Fruit fly (Drosophila melanogaster) whole organism, wandering third instar larva: ENCODE data around the gene CG15387.

Experiments
- Abd-B ChIP-seq: fragments of >200 bp; optimal IDR thresholded peaks from 2 replicates; lab custom pipeline; 2017; ENCODE audit warnings: missing biosample characterization, missing genetic modification characterization
- CG32264 ChIP-seq: fragments of 200-800 bp; sonication (Bioruptor generic); optimal IDR thresholded peaks from 2 replicates; lab custom pipeline; 2016; ENCODE audit warnings: missing biosample characterization, missing genetic modification characterization
- CG9705 ChIP-seq: fragments of 200-800 bp; sonication (Bioruptor generic); optimal IDR thresholded peaks from 2 replicates; lab custom pipeline; 2018; ENCODE audit warnings: missing biosample characterization, mild to moderate bottlenecking, missing genetic modification characterization
- CrebA ChIP-seq: fragments of 200-800 bp; sonication (Bioruptor generic); optimal IDR thresholded peaks from 2 replicates; lab custom pipeline; 2016; ENCODE audit warnings: missing biosample characterization, mild to moderate bottlenecking, missing genetic modification characterization, borderline replicate concordance
- Dfd ChIP-seq: fragments of >200 bp; optimal IDR thresholded peaks from 2 replicates; lab custom pipeline; 2017; ENCODE audit warnings: missing biosample characterization, missing genetic modification characterization
- Dif ChIP-seq: fragments of 200-275, 200-300 bp; sonication (Bioruptor generic); optimal IDR thresholded peaks from 2 replicates; lab custom pipeline; 2018; ENCODE audit warnings: missing biosample characterization, missing genetic modification characterization; ENCODE audit not compliant: partially characterized antibody
- GATAd ChIP-seq: sonication (Bioruptor generic); optimal IDR thresholded peaks from 2 replicates; lab custom pipeline; 2016; ENCODE audit warnings: missing biosample characterization, missing genetic modification characterization
- HLH106 ChIP-seq: fragments of 200-800 bp; optimal IDR thresholded peaks from 3 replicates; lab custom pipeline; 2019; ENCODE audit warnings: missing biosample characterization, mild to moderate bottlenecking, missing genetic modification characterization, moderate library complexity
- Hnf4 ChIP-seq: fragments of 200-800 bp; sonication (Bioruptor generic); optimal IDR thresholded peaks from 2 replicates; lab custom pipeline; 2016; ENCODE audit warnings: missing biosample characterization, mild to moderate bottlenecking, missing genetic modification characterization
- Hr83 ChIP-seq: fragments of 200-300 bp; sonication (Bioruptor generic); optimal IDR thresholded peaks from 2 replicates; lab custom pipeline; 2016; ENCODE audit warnings: missing biosample characterization, mild to moderate bottlenecking, missing genetic modification characterization, moderate library complexity; ENCODE audit not compliant: poor library complexity, severe bottlenecking
- Mio ChIP-seq: sonication (Bioruptor generic); optimal IDR thresholded peaks from 2 replicates; lab custom pipeline; 2016; ENCODE audit warnings: missing biosample characterization, missing genetic modification characterization
- N ChIP-seq: fragments of >200 bp; optimal IDR thresholded peaks from 2 replicates; lab custom pipeline; 2018; ENCODE audit warnings: missing biosample characterization, missing external identifiers, missing genetic modification characterization
- OdsH ChIP-seq: fragments of 200-800 bp; sonication (Bioruptor generic); optimal IDR thresholded peaks from 2 replicates; lab custom pipeline; 2016; ENCODE audit warnings: missing biosample characterization, mild to moderate bottlenecking, missing genetic modification characterization
- Rel ChIP-seq, 2 experiments: fragments of 200-800 bp; sonication (Bioruptor generic) in 1 of 2; optimal IDR thresholded peaks; 2 replicates in 1 of 2; 3 replicates in 1 of 2; lab custom pipeline; 2016 to 2019; ENCODE audit warnings: mild to moderate bottlenecking in 2 of 2, missing biosample characterization in 2 of 2, missing genetic modification characterization in 2 of 2, moderate library complexity in 1 of 2
- Sp1 ChIP-seq: fragments of 200-800 bp; sonication (Bioruptor generic); optimal IDR thresholded peaks from 3 replicates; lab custom pipeline; 2019; ENCODE audit warnings: missing biosample characterization, mild to moderate bottlenecking, missing genetic modification characterization, moderate library complexity
- Vsx2 ChIP-seq: fragments of 200-300, 225-300 bp; sonication (Bioruptor generic); optimal IDR thresholded peaks from 2 replicates; lab custom pipeline; 2018; ENCODE audit warnings: missing biosample characterization, missing genetic modification characterization; ENCODE audit not compliant: partially characterized antibody
- br ChIP-seq: fragments of 200-800 bp; sonication (Bioruptor generic); optimal IDR thresholded peaks from 2 replicates; lab custom pipeline; 2016; ENCODE audit warnings: missing biosample characterization, missing genetic modification characterization
- brk ChIP-seq: fragments of 200-800 bp; sonication (Bioruptor generic); optimal IDR thresholded peaks from 2 replicates; lab custom pipeline; 2016; ENCODE audit warnings: missing biosample characterization, mild to moderate bottlenecking, missing genetic modification characterization
- dl ChIP-seq, 2 experiments: fragments of 175-275, 200-275 bp in 1 of 2; fragments of 200-275 bp in 1 of 2; sonication (Bioruptor generic); optimal IDR thresholded peaks; lab custom pipeline; 2018; ENCODE audit warnings: mild to moderate bottlenecking in 2 of 2, missing biosample characterization in 2 of 2, missing genetic modification characterization in 2 of 2, moderate library complexity in 2 of 2; ENCODE audit not compliant: partially characterized antibody in 2 of 2, insufficient read depth in 1 of 2
- dmrt93B ChIP-seq: fragments of 200-800 bp; sonication (Bioruptor generic); optimal IDR thresholded peaks from 2 replicates; lab custom pipeline; 2018; ENCODE audit warnings: missing biosample characterization, mild to moderate bottlenecking, missing genetic modification characterization
- dsf ChIP-seq: sonication (Bioruptor generic); optimal IDR thresholded peaks from 2 replicates; lab custom pipeline; 2016; ENCODE audit warnings: missing biosample characterization, missing genetic modification characterization, borderline replicate concordance
- ey ChIP-seq: fragments of 200-800 bp; sonication (Bioruptor generic); optimal IDR thresholded peaks from 2 replicates; lab custom pipeline; 2016; ENCODE audit warnings: missing biosample characterization, missing genetic modification characterization
- foxo ChIP-seq, 2 experiments: fragments of 200-800 bp; sonication (Bioruptor generic); optimal IDR thresholded peaks; 2 replicates in 1 of 2; 3 replicates in 1 of 2; lab custom pipeline; 2016 to 2017; ENCODE audit warnings: missing biosample characterization in 2 of 2, missing genetic modification characterization in 2 of 2
- fru ChIP-seq: fragments of 200-800 bp; sonication (Bioruptor generic); optimal IDR thresholded peaks from 3 replicates; lab custom pipeline; 2016; ENCODE audit warnings: missing biosample characterization, mild to moderate bottlenecking, missing genetic modification characterization
- h ChIP-seq: fragments of 200-800 bp; sonication (Bioruptor generic); optimal IDR thresholded peaks from 3 replicates; lab custom pipeline; 2016; ENCODE audit warnings: missing biosample characterization, mild to moderate bottlenecking, missing genetic modification characterization
- jim ChIP-seq: fragments of 175-275, 200-325 bp; sonication (Bioruptor generic); optimal IDR thresholded peaks from 2 replicates; lab custom pipeline; 2016; ENCODE audit warnings: missing biosample characterization, mild to moderate bottlenecking, missing genetic modification characterization
- lola ChIP-seq: fragments of >200 bp; optimal IDR thresholded peaks from 2 replicates; lab custom pipeline; 2017; ENCODE audit warnings: missing biosample characterization, missing genetic modification characterization
- pan ChIP-seq: fragments of >200 bp; optimal IDR thresholded peaks from 2 replicates; lab custom pipeline; 2017
- psq ChIP-seq: fragments of 200-800 bp; sonication (Bioruptor generic); optimal IDR thresholded peaks from 3 replicates; lab custom pipeline; 2017; ENCODE audit warnings: missing biosample characterization, mild to moderate bottlenecking, missing genetic modification characterization, moderate library complexity
- rgr ChIP-seq: fragments of 200-800 bp; sonication (Bioruptor generic); optimal IDR thresholded peaks from 3 replicates; lab custom pipeline; 2016; ENCODE audit warnings: missing biosample characterization, mild to moderate bottlenecking, missing genetic modification characterization
- sage ChIP-seq: fragments of 200-800 bp; sonication (Bioruptor generic); optimal IDR thresholded peaks from 2 replicates; lab custom pipeline; 2016; ENCODE audit warnings: missing biosample characterization, mild to moderate bottlenecking, missing genetic modification characterization
- sv ChIP-seq: fragments of 200-800 bp; sonication (Bioruptor generic); optimal IDR thresholded peaks from 3 replicates; lab custom pipeline; 2016; ENCODE audit warnings: missing biosample characterization, missing genetic modification characterization
- tai ChIP-seq: sonication (Bioruptor generic); optimal IDR thresholded peaks from 2 replicates; lab custom pipeline; 2016; ENCODE audit warnings: missing biosample characterization, missing genetic modification characterization
- usp ChIP-seq: fragments of >200 bp; optimal IDR thresholded peaks from 2 replicates; lab custom pipeline; 2017; ENCODE audit warnings: missing biosample characterization, missing genetic modification characterization
- woc ChIP-seq: sonication (Bioruptor generic); optimal IDR thresholded peaks from 2 replicates; lab custom pipeline; 2016; ENCODE audit warnings: missing biosample characterization, mild to moderate bottlenecking, missing genetic modification characterization

Gene CG15387

DNA sequence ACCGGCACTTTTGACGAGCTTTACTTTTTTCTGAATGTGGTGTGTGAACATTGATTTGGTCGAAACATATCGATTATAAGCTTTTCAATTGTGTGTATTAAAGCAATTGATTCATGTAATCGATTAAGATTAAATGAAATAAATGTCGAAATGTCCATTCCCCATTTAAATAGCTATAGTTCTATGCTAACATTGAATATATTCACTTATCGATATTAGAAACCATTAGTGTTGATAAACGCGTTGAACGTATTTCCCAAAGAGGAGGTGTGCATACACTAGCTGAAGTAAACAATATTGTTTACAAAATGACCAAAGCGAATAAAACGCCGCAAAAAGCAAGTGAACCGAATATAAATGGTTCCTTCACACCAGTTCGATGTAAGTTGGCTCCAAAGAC is 12.1 kb downstream of the CG15387 start, which contains the start of the genes Uch and CG34174:
Uch (minus strand) TSS at position 208 of the 400 bp plus-strand sequence.
CG34174 (plus strand) TSS at position 263 of the 400 bp plus-strand sequence.
- TF ChIP-seq rgr (GFP tag; lab: Kevin White, UChicago) (peak; percentile 73), Hnf4 (GFP tag; lab: Kevin White, UChicago) (no peak), CG9705 (peak; percentile 55), HLH106 (tag; lab: Kevin White, UChicago) (peak; percentile 32), h (GFP tag; lab: Kevin White, UChicago) (peak; percentile 67), sage (GFP tag; lab: Kevin White, UChicago) (no peak), foxo (GFP tag; optimal IDR thresholded peaks at IDR 0.05; lab: Kevin White, UChicago) (peak in 1 of 2 experiments; percentile 30), Rel (GFP tag; optimal IDR thresholded peaks at IDR 0.05; lab: Kevin White, UChicago) (no peak), Rel (tag; optimal IDR thresholded peaks at IDR 0.05; lab: Kevin White, UChicago) (peak; percentile 52), CG32264 (GFP tag; lab: Kevin White, UChicago) (no peak), ey (GFP tag; lab: Kevin White, UChicago) (peak; percentile 3), OdsH (peak; percentile 36), Sp1 (peak; percentile 64), psq (GFP tag; lab: Kevin White, UChicago) (peak; percentile 2)

DNA sequence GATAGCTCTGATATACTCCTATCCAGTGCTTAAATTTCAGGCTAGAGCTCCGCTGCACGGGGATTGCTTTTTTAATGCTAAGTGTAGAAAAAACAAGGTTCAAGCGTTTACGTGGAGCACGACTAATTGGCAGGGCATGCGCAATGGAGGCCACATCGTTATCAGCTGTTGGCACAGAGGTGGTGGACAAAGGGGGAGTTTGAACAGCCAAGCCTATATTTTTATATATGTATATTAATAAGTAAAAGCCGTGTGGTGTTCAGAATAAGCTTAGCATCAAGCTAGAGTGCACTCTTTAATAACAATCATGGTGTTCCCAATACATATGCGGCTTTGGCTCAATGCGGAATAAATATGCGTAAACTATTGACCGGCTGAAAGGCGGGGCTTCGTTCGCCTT is 13.6 kb downstream of the CG15387 start, which contains the start of gene CG15385:
CG15385 (minus strand) TSS at position 94 of the 400 bp plus-strand sequence.
- TF ChIP-seq CG9705 (no peak), N (GFP tag; lab: Kevin White, UChicago) (no peak), tai (GFP tag; lab: Kevin White, UChicago) (no peak), Rel (GFP tag; optimal IDR thresholded peaks at IDR 0.05; lab: Kevin White, UChicago) (no peak), Rel (tag; optimal IDR thresholded peaks at IDR 0.05; lab: Kevin White, UChicago) (peak; percentile 54), Dif (GFP tag; lab: Kevin White, UChicago) (peak; percentile 61), dmrt93B (GFP tag; lab: Kevin White, UChicago) (no peak)

DNA sequence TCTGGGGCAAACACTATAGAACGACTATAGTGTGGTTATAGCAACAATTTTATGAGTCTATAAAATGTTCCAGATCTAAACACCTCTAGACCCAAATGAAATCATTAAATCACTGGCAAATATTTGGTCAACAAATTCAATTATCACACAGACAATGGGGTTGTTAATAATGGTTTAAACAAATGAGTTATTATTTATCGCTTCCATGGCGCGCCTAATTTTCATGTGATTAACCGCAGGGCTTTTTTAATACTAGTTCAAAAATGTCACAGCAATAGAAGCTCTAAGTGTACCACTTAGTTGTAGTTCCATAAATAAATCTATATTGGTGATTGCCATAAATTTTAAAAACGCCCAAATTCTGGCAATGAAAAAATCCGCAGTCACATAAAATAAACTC is 17.1 kb downstream of the CG15387 start, which contains the start of gene CG33124:
CG33124 (minus strand) TSS at position 101 of the 400 bp plus-strand sequence.
- TF ChIP-seq Mio (no peak), Dfd (no peak), CG9705 (no peak), br (GFP tag; lab: Kevin White, UChicago) (no peak), fru (no peak), dl (GFP tag; optimal IDR thresholded peaks at IDR 0.05; lab: Kevin White, UChicago; ENCODE audit: insufficient read depth in 1 of 2, partially characterized antibody in 2 of 2) (no peak), usp (GFP tag; lab: Kevin White, UChicago) (no peak), brk (no peak), dmrt93B (GFP tag; lab: Kevin White, UChicago) (no peak), lola (GFP tag; lab: Kevin White, UChicago) (no peak), tai (GFP tag; lab: Kevin White, UChicago) (no peak), rgr (GFP tag; lab: Kevin White, UChicago) (no peak), h (GFP tag; lab: Kevin White, UChicago) (no peak)

DNA sequence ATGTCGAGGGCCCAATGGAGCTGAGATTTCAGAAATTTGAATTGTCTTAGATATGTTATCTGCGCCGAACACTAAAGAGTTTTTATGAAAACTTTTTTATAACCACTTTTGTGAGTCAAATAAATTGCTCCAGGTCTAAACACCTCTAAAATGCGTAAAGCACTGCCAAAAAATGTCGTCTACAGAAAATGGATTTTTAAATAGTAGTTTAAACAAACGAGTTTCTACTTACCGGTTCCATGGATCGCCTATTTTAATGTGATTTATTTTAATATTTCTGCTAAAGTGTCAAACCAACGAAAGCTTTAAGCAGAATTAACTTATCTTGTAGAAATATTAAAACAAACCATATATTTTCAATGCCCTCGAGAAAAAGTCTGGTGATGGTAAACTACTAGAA is 20.0 kb downstream of the CG15387 start, which contains the start of gene CG31668:
CG31668 (minus strand) TSS at position 101 of the 400 bp plus-strand sequence.
- TF ChIP-seq CG32264 (GFP tag; lab: Kevin White, UChicago): no peak
- no peak for TF ChIP-seq Dfd

DNA sequence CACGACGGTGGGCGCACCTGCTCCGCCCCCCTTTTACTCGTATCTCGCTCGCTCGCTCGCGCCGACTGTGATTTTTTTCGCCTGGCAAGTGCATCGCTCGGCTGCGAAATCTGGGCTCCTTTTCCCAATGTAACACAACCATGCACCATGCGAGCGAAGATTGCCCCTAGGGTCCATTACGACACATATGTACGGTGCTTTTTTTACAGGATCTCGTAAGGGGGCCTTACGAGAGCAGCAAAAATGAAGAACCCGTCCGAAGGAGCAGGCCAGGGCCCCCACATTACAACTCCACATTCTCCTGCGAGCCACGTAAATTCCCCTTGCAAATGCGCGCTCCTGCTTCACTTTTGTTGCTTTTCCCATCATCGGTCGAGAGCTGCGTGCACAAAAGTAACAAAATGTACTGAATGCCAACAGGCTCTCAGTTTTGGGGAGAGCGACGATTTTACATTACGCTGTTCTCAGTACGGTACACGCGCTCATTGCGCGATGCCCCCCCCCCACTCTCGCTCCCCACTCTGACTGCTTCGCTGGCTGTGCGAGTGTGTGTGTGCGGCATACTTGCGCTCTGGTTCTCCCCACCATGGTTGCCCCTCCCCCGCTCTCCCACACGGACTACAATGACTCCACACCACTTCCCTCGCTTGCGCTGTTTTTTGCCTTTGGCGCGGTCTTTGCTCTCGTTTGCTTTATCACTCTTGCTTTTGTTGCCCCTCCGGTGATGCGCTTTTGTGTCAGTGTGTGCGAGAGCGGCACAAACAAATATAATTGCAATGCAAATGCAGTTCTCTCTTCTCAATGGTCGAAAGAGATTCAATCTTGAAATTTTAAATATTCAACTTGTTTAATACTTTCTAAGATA is 23.0 kb downstream of the CG15387 start:
- peak; percentile 77 for TF ChIP-seq Vsx2 (GFP tag; lab: Kevin White, UChicago)
- TF ChIP-seq brk: no peak
- no peak for TF ChIP-seq N (GFP tag; lab: Kevin White, UChicago)
- peak; percentile 66 for TF ChIP-seq rgr (GFP tag; lab: Kevin White, UChicago)
- peak; percentile 92 for TF ChIP-seq tai (GFP tag; lab: Kevin White, UChicago)
- TF ChIP-seq Abd-B (GFP tag; lab: Kevin White, UChicago): no peak
- TF ChIP-seq OdsH: no peak
- TF ChIP-seq Hr83 (GFP tag; lab: Kevin White, UChicago): peak; percentile 78
- TF ChIP-seq sv: no peak
- TF ChIP-seq dl (GFP tag; optimal IDR thresholded peaks at IDR 0.05; lab: Kevin White, UChicago; ENCODE audit: insufficient read depth in 1 of 2, partially characterized antibody in 2 of 2): peak; percentile 68 to 85
- TF ChIP-seq dsf (GFP tag; lab: Kevin White, UChicago): no peak
- TF ChIP-seq br (GFP tag; lab: Kevin White, UChicago): peak; percentile 46
- no peak for TF ChIP-seq usp (GFP tag; lab: Kevin White, UChicago)
- no peak for TF ChIP-seq woc (GFP tag; lab: Kevin White, UChicago)
- TF ChIP-seq pan: no peak
- TF ChIP-seq Rel (GFP tag; optimal IDR thresholded peaks at IDR 0.05; lab: Kevin White, UChicago): peak; percentile 42
- peak; percentile 95 for TF ChIP-seq Rel (tag; optimal IDR thresholded peaks at IDR 0.05; lab: Kevin White, UChicago)
- TF ChIP-seq Mio: no peak
- TF ChIP-seq Hnf4 (GFP tag; lab: Kevin White, UChicago): peak; percentile 37
- no peak for TF ChIP-seq dmrt93B (GFP tag; lab: Kevin White, UChicago)
- peak; percentile 10 for TF ChIP-seq HLH106 (tag; lab: Kevin White, UChicago)
- TF ChIP-seq Dif (GFP tag; lab: Kevin White, UChicago): peak; percentile 93
- TF ChIP-seq jim: peak; percentile 66
- TF ChIP-seq Sp1: peak; percentile 26
- peak; percentile 50 for TF ChIP-seq CrebA
- TF ChIP-seq GATAd (GFP tag; lab: Kevin White, UChicago): no peak
